Fruit fly (Drosophila melanogaster) whole organism, adult: ENCODE data around the gene MCTS1.

ENCODE experiments used
- CG1620 ChIP-seq: fragments of 200-800 bp; sonication (Bioruptor generic); optimal IDR thresholded peaks from 2 replicates; lab custom pipeline; 2016; ENCODE audit warnings: missing biosample characterization, missing genetic modification characterization
- CG33017 ChIP-seq: fragments of 200-800 bp; sonication (Bioruptor generic); optimal IDR thresholded peaks from 2 replicates; lab custom pipeline; 2018; ENCODE audit warnings: missing biosample characterization, mild to moderate bottlenecking, missing genetic modification characterization, moderate library complexity
- CG7045 ChIP-seq: fragments of 200-800 bp; sonication (Bioruptor generic); optimal IDR thresholded peaks from 2 replicates; lab custom pipeline; 2017; ENCODE audit warnings: missing biosample characterization, mild to moderate bottlenecking, missing genetic modification characterization
- CG7101 ChIP-seq: fragments of 200-800 bp; sonication (Bioruptor generic); optimal IDR thresholded peaks from 2 replicates; lab custom pipeline; 2018; ENCODE audit warnings: missing biosample characterization, mild to moderate bottlenecking, missing genetic modification characterization, moderate library complexity
- Crg-1 ChIP-seq: fragments of 200-800 bp; sonication (Bioruptor generic); optimal IDR thresholded peaks from 2 replicates; lab custom pipeline; 2016; ENCODE audit warnings: missing biosample characterization, missing genetic modification characterization
- Mnt ChIP-seq: fragments of 200-800 bp; sonication (Bioruptor generic); optimal IDR thresholded peaks from 2 replicates; lab custom pipeline; 2016; ENCODE audit warnings: missing biosample characterization, mild to moderate bottlenecking, missing genetic modification characterization
- bab1 ChIP-seq: fragments of 200-800 bp; sonication (Bioruptor generic); optimal IDR thresholded peaks from 3 replicates; lab custom pipeline; 2019; ENCODE audit warnings: missing biosample characterization, mild to moderate bottlenecking, missing genetic modification characterization, moderate library complexity
- cic ChIP-seq: fragments of 200-800 bp; sonication (Bioruptor generic); optimal IDR thresholded peaks from 2 replicates; lab custom pipeline; 2017; ENCODE audit warnings: missing biosample characterization, mild to moderate bottlenecking, missing genetic modification characterization, moderate library complexity
- cnc ChIP-seq, 2 experiments: fragments of >200 bp; optimal IDR thresholded peaks; 2 replicates each; lab custom pipeline; 2017
- kay ChIP-seq: fragments of 200-800 bp; sonication (Bioruptor generic); peaks from one replicate; lab custom pipeline; 2016; ENCODE audit warnings: missing biosample characterization, missing genetic modification characterization, borderline replicate concordance
- ovo ChIP-seq: fragments of 200-800 bp; sonication (Bioruptor generic); optimal IDR thresholded peaks from 2 replicates; lab custom pipeline; 2016; ENCODE audit warnings: missing biosample characterization, missing genetic modification characterization
- pad ChIP-seq: fragments of 200-800 bp; sonication (Bioruptor generic); optimal IDR thresholded peaks from 3 replicates; lab custom pipeline; 2017; ENCODE audit warnings: missing biosample characterization, missing genetic modification characterization, mild to moderate bottlenecking, moderate library complexity, missing genetic modification reagents

Gene MCTS1

dm6 chrX:6081296-6081695 lies 43.6 kb downstream of the MCTS1 start, which contains the start of gene CG4660:
Gene CG4660 (minus strand): TSS chrX:6081372.
- no peak for TF ChIP-seq pad (GFP tag; lab: Kevin White, UChicago)
- no peak for TF ChIP-seq cnc (optimal IDR thresholded peaks at IDR 0.05; lab: Kevin White, UChicago)
- TF ChIP-seq CG33017 (tag; lab: Kevin White, UChicago) = no peak
- no peak for TF ChIP-seq Crg-1 (GFP tag; lab: Kevin White, UChicago)
- no peak for TF ChIP-seq CG7101 (tag; lab: Kevin White, UChicago)
- TF ChIP-seq CG1620 (GFP tag; lab: Kevin White, UChicago) = no peak
- no peak for TF ChIP-seq ovo (GFP tag; lab: Kevin White, UChicago)
- no peak for TF ChIP-seq Mnt
- no peak for TF ChIP-seq cic (GFP tag; lab: Kevin White, UChicago)
- no peak for TF ChIP-seq CG7045
- TF ChIP-seq bab1 (GFP tag; lab: Kevin White, UChicago) = no peak
- TF ChIP-seq kay (GFP tag; lab: Kevin White, UChicago) = no peak
